Worm (Caenorhabditis elegans) whole organism, young adult: ENCODE measurements around the gene epn-1.

Source experiments
- B0336.3 ChIP-seq: fragments of 200-800 bp; sonication (Bioruptor generic); IDR thresholded peaks from 2 replicates; pipeline ENCODE4 v1.3.6; 2022; ENCODE audit warnings: missing genetic modification characterization, missing compliant biosample characterization
- C06A6.2 ChIP-seq: fragments of 200-800 bp; sonication (Bioruptor generic); conservative IDR thresholded peaks from 2 replicates; pipeline ENCODE4 v1.3.6; 2022; ENCODE audit warnings: missing genetic modification characterization, missing compliant biosample characterization
- F22D6.2 ChIP-seq: sonication (generic microtip); optimal IDR thresholded peaks from 2 replicates; lab custom pipeline; 2016; ENCODE audit warnings: mild to moderate bottlenecking, missing genetic modification characterization, missing compliant biosample characterization
- F23B12.7 ChIP-seq: sonication (generic microtip); optimal IDR thresholded peaks from 2 replicates; lab custom pipeline; 2017; ENCODE audit warnings: missing genetic modification characterization, mild to moderate bottlenecking, missing compliant biosample characterization, antibody characterized with exemption, moderate library complexity; ENCODE audit not compliant: insufficient read depth
- F37B4.10 ChIP-seq: fragments of 200-800 bp; sonication (Bioruptor generic); IDR thresholded peaks from 2 replicates; pipeline ENCODE4 v1.3.6; 2022; ENCODE audit warnings: missing genetic modification characterization, missing compliant biosample characterization
- Y67H2A.10 ChIP-seq: fragments of 200-800 bp; sonication (Bioruptor generic); conservative IDR thresholded peaks from 2 replicates; pipeline ENCODE4 v1.3.6; 2022; ENCODE audit warnings: missing genetic modification reagents, missing genetic modification characterization, missing compliant biosample characterization
- ZK185.1 ChIP-seq: sonication (generic microtip); optimal IDR thresholded peaks from 2 replicates; lab custom pipeline; 2016; ENCODE audit warnings: mild to moderate bottlenecking, missing genetic modification characterization, missing compliant biosample characterization; ENCODE audit not compliant: poor library complexity, severe bottlenecking
- ama-1 ChIP-seq, 3 experiments: fragments of 150-350 bp in 1 of 3; sonication (generic microtip) in 2 of 3; optimal IDR thresholded peaks; 2 replicates each; lab custom pipeline; 2014 to 2018; ENCODE audit warnings: missing biosample characterization in 2 of 3, missing genetic modification characterization in 2 of 3, missing genetic modification reagents in 2 of 3
- atf-7 ChIP-seq: sonication (generic microtip); optimal IDR thresholded peaks from 2 replicates; lab custom pipeline; 2017; ENCODE audit warnings: mild to moderate bottlenecking, missing genetic modification characterization, missing compliant biosample characterization
- cebp-1 ChIP-seq, 2 experiments: fragments of 200-800 bp in 1 of 2; sonication (Bioruptor generic) in 1 of 2; sonication (generic microtip) in 1 of 2; IDR thresholded peaks in 1 of 2; optimal IDR thresholded peaks in 1 of 2; 2 replicates each; pipeline versions ENCODE4 v1.3.6 to Lab custom; 2017 to 2022; ENCODE audit warnings: missing compliant biosample characterization in 2 of 2, missing genetic modification characterization in 2 of 2, mild to moderate bottlenecking in 1 of 2, missing genetic modification reagents in 1 of 2, moderate library complexity in 1 of 2
- ceh-40 ChIP-seq: fragments of 200-800 bp; sonication (Bioruptor generic); IDR thresholded peaks from 2 replicates; pipeline ENCODE4 v1.3.6; 2022; ENCODE audit warnings: missing genetic modification characterization, missing compliant biosample characterization
- ceh-91 ChIP-seq: fragments of 200-800 bp; sonication (Bioruptor generic); IDR thresholded peaks from 2 replicates; pipeline ENCODE4 v1.3.6; 2022; ENCODE audit warnings: missing genetic modification reagents, missing genetic modification characterization, missing compliant biosample characterization
- chd-7 ChIP-seq: sonication (generic microtip); optimal IDR thresholded peaks from 2 replicates; lab custom pipeline; 2016; ENCODE audit warnings: mild to moderate bottlenecking, missing genetic modification characterization, moderate library complexity, missing compliant biosample characterization
- die-1 ChIP-seq: sonication (generic microtip); optimal IDR thresholded peaks from 2 replicates; lab custom pipeline; 2016; ENCODE audit warnings: missing genotype, mild to moderate bottlenecking, missing genetic modification characterization, missing compliant biosample characterization
- dox-1 ChIP-seq: fragments of 200-800 bp; sonication (Bioruptor generic); IDR thresholded peaks from 2 replicates; pipeline ENCODE4 v1.3.6; 2022; ENCODE audit warnings: missing genetic modification reagents, missing genetic modification characterization, missing compliant biosample characterization
- egl-18 ChIP-seq: fragments of 200-800 bp; sonication (Bioruptor generic); IDR thresholded peaks from 2 replicates; pipeline ENCODE4 v1.3.6; 2022; ENCODE audit warnings: missing genetic modification reagents, missing genetic modification characterization, missing compliant biosample characterization
- egl-44 ChIP-seq: fragments of 200-800 bp; sonication (Bioruptor generic); IDR thresholded peaks from 2 replicates; pipeline ENCODE4 v1.3.6; 2022; ENCODE audit warnings: missing genetic modification reagents, missing genetic modification characterization, missing compliant biosample characterization
- egrh-3 ChIP-seq: fragments of 200-800 bp; sonication (Bioruptor generic); IDR thresholded peaks from 2 replicates; pipeline ENCODE4 v1.3.6; 2022; ENCODE audit warnings: missing genetic modification reagents, missing genetic modification characterization, missing compliant biosample characterization
- ets-4 ChIP-seq: fragments of 200-800 bp; sonication (Bioruptor generic); optimal IDR thresholded peaks from 2 replicates; lab custom pipeline; 2018; ENCODE audit warnings: mild to moderate bottlenecking, missing genetic modification characterization, missing compliant biosample characterization
- gei-17 ChIP-seq: fragments of 200-800 bp; sonication (Bioruptor generic); optimal IDR thresholded peaks from 2 replicates; lab custom pipeline; 2018; ENCODE audit warnings: mild to moderate bottlenecking, missing genetic modification characterization, missing compliant biosample characterization
- him-1 ChIP-seq: sonication (generic microtip); optimal IDR thresholded peaks from 2 replicates; lab custom pipeline; 2016; ENCODE audit warnings: missing genotype, missing genetic modification reagents, missing genetic modification characterization, missing compliant biosample characterization
- hmg-1.2 ChIP-seq: fragments of 200-800 bp; sonication (Bioruptor generic); IDR thresholded peaks from 2 replicates; pipeline ENCODE4 v1.3.6; 2022; ENCODE audit warnings: missing genetic modification reagents, missing genetic modification characterization, missing compliant biosample characterization
- lag-1 ChIP-seq: fragments of 200-800 bp; sonication (Bioruptor generic); IDR thresholded peaks from 2 replicates; pipeline ENCODE4 v1.3.6; 2022; ENCODE audit warnings: missing genetic modification reagents, missing genetic modification characterization, missing compliant biosample characterization
- let-607 ChIP-seq, 2 experiments: fragments of 200-800 bp in 1 of 2; sonication (Bioruptor generic) in 1 of 2; sonication (generic microtip) in 1 of 2; optimal IDR thresholded peaks; 2 replicates each; lab custom pipeline; 2016 to 2018; ENCODE audit warnings: mild to moderate bottlenecking in 2 of 2, missing compliant biosample characterization in 2 of 2, missing genetic modification characterization in 2 of 2, moderate library complexity in 2 of 2, missing genotype in 1 of 2
- lin-26 ChIP-seq: fragments of 200-800 bp; sonication (Bioruptor generic); IDR thresholded peaks from 2 replicates; pipeline ENCODE4 v1.3.6; 2022; ENCODE audit warnings: missing genetic modification reagents, missing genetic modification characterization, missing compliant biosample characterization
- lin-40 ChIP-seq: sonication (generic microtip); optimal IDR thresholded peaks from 2 replicates; lab custom pipeline; 2016; ENCODE audit warnings: missing genetic modification characterization, mild to moderate bottlenecking, missing compliant biosample characterization, missing genotype, missing genetic modification reagents
- lir-1 ChIP-seq: fragments of 200-800 bp; sonication (Bioruptor generic); conservative IDR thresholded peaks from 2 replicates; pipeline ENCODE4 v1.3.6; 2022; ENCODE audit warnings: missing genetic modification reagents, missing genetic modification characterization, missing compliant biosample characterization
- madf-10 ChIP-seq: sonication (generic microtip); optimal IDR thresholded peaks from 2 replicates; lab custom pipeline; 2016; ENCODE audit warnings: mild to moderate bottlenecking, missing genetic modification characterization, missing compliant biosample characterization
- mcd-1 ChIP-seq: fragments of 200-800 bp; sonication (Bioruptor generic); IDR thresholded peaks from 2 replicates; pipeline ENCODE4 v1.3.6; 2022; ENCODE audit warnings: missing genetic modification reagents, missing genetic modification characterization, missing compliant biosample characterization
- mes-4 ChIP-seq: sonication (generic microtip); optimal IDR thresholded peaks from 2 replicates; lab custom pipeline; 2016; ENCODE audit warnings: missing genotype, missing genetic modification characterization, missing compliant biosample characterization
- nhr-27 ChIP-seq: fragments of 200-800 bp; sonication (Bioruptor generic); optimal IDR thresholded peaks from 2 replicates; lab custom pipeline; 2018; ENCODE audit warnings: mild to moderate bottlenecking, missing genetic modification characterization, moderate library complexity, missing compliant biosample characterization
- nhr-80 ChIP-seq: sonication (generic microtip); optimal IDR thresholded peaks from 2 replicates; lab custom pipeline; 2016; ENCODE audit warnings: missing genetic modification characterization, missing compliant biosample characterization
- nhr-90 ChIP-seq: sonication (generic microtip); optimal IDR thresholded peaks from 2 replicates; lab custom pipeline; 2016; ENCODE audit warnings: missing genotype, mild to moderate bottlenecking, missing genetic modification characterization, missing compliant biosample characterization
- snpc-4 ChIP-seq, 5 experiments: fragments of 150-350 bp in 1 of 5; sonication (generic microtip) in 4 of 5; optimal IDR thresholded peaks; 2 replicates each; lab custom pipeline; 2014 to 2018; ENCODE audit warnings: missing genetic modification characterization in 5 of 5, missing biosample characterization in 3 of 5, antibody characterized with exemption in 2 of 5, mild to moderate bottlenecking in 2 of 5, missing compliant biosample characterization in 2 of 5, missing genotype in 2 of 5, moderate library complexity in 2 of 5, missing genetic modification reagents in 1 of 5
- somi-1 ChIP-seq: fragments of 200-800 bp; sonication (Bioruptor generic); optimal IDR thresholded peaks from 2 replicates; lab custom pipeline; 2018; ENCODE audit warnings: mild to moderate bottlenecking, missing genetic modification characterization, missing compliant biosample characterization
- tbp1 ChIP-seq: fragments of 200-800 bp; sonication (Bioruptor generic); optimal IDR thresholded peaks from 2 replicates; lab custom pipeline; 2018; ENCODE audit warnings: mild to moderate bottlenecking, missing genetic modification characterization, missing compliant biosample characterization
- unc-130 ChIP-seq: sonication (generic microtip); optimal IDR thresholded peaks from 2 replicates; lab custom pipeline; 2016; ENCODE audit warnings: missing genetic modification reagents, missing genetic modification characterization, missing compliant biosample characterization
- unc-62 ChIP-seq: fragments of 150-350 bp; optimal IDR thresholded peaks from 2 replicates; lab custom pipeline; 2014; ENCODE audit warnings: missing biosample characterization, missing genetic modification reagents, missing genetic modification characterization
- zfh-2 ChIP-seq: fragments of 200-800 bp; sonication (Bioruptor generic); conservative IDR thresholded peaks from 2 replicates; pipeline ENCODE4 v1.3.6; 2022; ENCODE audit warnings: missing genetic modification reagents, missing genetic modification characterization, missing compliant biosample characterization
- ztf-25 ChIP-seq: fragments of 200-800 bp; sonication (Bioruptor generic); IDR thresholded peaks from 2 replicates; pipeline ENCODE4 v1.3.6; 2022; ENCODE audit warnings: missing genetic modification reagents, missing genetic modification characterization, missing compliant biosample characterization
- ztf-26 ChIP-seq: sonication (generic microtip); optimal IDR thresholded peaks from 2 replicates; lab custom pipeline; 2017; ENCODE audit warnings: missing genetic modification characterization, missing compliant biosample characterization
- ztf-28 ChIP-seq: fragments of 200-800 bp; sonication (Bioruptor generic); IDR thresholded peaks from 2 replicates; pipeline ENCODE4 v1.3.6; 2022; ENCODE audit warnings: missing genetic modification reagents, missing genetic modification characterization, missing compliant biosample characterization

The epn-1 gene

DNA sequence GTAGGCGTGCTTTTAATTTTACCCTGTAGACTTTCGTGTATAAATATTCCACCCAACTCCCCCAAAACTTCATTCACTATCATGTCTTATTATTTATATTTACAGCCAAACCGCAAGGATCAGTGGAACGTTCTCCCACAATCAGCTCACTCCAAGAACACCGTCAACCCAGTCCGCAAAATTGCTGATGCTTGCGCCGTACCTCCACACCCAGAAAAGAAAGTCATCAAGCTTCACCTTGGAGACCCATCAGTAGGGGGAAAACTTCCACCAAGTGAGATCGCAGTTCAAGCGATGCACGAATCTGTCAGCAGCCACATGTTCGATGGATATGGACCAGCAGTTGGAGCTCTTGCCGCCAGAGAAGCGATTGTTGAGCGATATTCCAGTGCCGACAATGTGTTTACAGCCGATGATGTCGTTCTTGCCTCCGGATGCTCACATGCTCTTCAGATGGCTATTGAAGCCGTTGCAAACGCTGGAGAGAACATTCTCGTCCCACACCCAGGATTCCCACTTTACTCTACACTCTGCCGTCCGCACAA lies 27.0 kb downstream of the epn-1 start:
- TF ChIP-seq zfh-2 (GFP tag; lab: Robert Waterston, UW): peak; percentile 44; the same call in 1 of the 2 replicates
- no peak; the same call in 1 of the 2 replicates for TF ChIP-seq dox-1 (GFP tag; lab: Robert Waterston, UW)
- peak; percentile 81 for TF ChIP-seq ama-1 (optimal IDR thresholded peaks at IDR 0.05; lab: Kevin White, UChicago)
- TF ChIP-seq ama-1 (GFP tag; optimal IDR thresholded peaks at IDR 0.05; lab: Kevin White, UChicago): no peak
- peak; percentile 44 for TF ChIP-seq nhr-27 (tag; lab: Kevin White, UChicago)

DNA sequence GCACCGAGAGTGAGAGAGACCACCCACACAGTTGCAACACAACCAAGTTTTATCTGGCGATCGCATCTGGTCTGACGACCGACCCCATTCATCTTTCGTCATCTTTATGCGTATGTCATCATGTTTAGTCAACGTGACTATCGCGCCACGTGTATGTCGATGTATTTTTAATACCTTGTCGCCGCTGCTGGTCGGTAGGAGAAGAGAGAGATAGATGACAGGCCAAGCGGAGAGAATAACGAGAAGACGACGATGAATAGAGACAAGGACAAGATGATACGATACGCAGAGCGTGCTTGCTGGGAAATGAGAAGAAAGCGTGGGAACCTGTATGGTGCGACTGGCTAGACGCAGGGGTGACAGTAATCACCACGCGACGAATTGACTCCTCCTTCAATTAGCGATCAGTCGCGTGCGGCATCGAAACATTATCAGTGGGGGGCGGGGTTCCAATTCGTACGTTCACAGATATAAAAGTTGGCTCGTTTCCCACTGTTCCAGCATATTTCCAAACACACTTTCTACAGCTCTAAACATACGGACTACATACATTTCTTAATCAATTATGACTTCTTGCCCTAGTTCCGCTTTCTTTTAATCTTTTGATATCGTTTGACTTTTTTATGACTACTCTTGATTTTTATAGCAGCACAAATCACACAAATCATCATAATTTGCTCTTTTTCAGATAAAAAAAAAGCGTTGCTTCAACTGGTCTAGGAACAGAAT lies 27.8 kb downstream of the epn-1 start, which contains the start of gene tatn-1:
Gene tatn-1, plus strand, starts transcription at position 689 of the 729 bp plus-strand sequence.
- TF ChIP-seq him-1 (tag; lab: Kevin White, UChicago) (no peak), egl-44 (GFP tag; lab: Robert Waterston, UW) (peak; percentile 74; the same call in 1 of the 2 replicates), lin-40 (peak; percentile 72), mes-4 (tag; lab: Kevin White, UChicago) (no peak), nhr-90 (peak; percentile 32), F23B12.7 (tag; lab: Kevin White, UChicago) (no peak), let-607 (tag; optimal IDR thresholded peaks at IDR 0.05; lab: Kevin White, UChicago) (peak; percentile 61 to 90), ets-4 (GFP tag; lab: Kevin White, UChicago) (peak; percentile 90), madf-10 (tag; lab: Kevin White, UChicago) (peak; percentile 60), gei-17 (GFP tag; lab: Kevin White, UChicago) (peak; percentile 18), die-1 (tag; lab: Kevin White, UChicago) (peak; percentile 46), unc-62 (peak; percentile 84), zfh-2 (GFP tag; lab: Robert Waterston, UW) (peak; percentile 70; the same call in 1 of the 2 replicates), egrh-3 (GFP tag; lab: Robert Waterston, UW) (0 out of 2 replicates have a peak, but pooled peaks have one; percentile 19), unc-130 (GFP tag; lab: Kevin White, UChicago) (no peak), snpc-4 (GFP tag; optimal IDR thresholded peaks at IDR 0.05; lab: Kevin White, UChicago) (no peak), snpc-4 (tag; optimal IDR thresholded peaks at IDR 0.05; lab: Kevin White, UChicago) (peak in 2 of 4 experiments; percentile 37 to 62), mcd-1 (GFP tag; lab: Robert Waterston, UW) (peak; percentile 40; the same call in 1 of the 2 replicates), atf-7 (tag; lab: Kevin White, UChicago) (peak; percentile 94), lag-1 (no peak), ceh-91 (GFP tag; lab: Robert Waterston, UW) (no peak), F22D6.2 (tag; lab: Kevin White, UChicago) (peak; percentile 51), egl-18 (GFP tag; lab: Robert Waterston, UW) (no peak), ztf-25 (GFP tag; lab: Robert Waterston, UW) (no peak), ztf-26 (tag; lab: Kevin White, UChicago) (peak; percentile 86), somi-1 (GFP tag; lab: Kevin White, UChicago) (peak; percentile 59), nhr-80 (tag; lab: Kevin White, UChicago) (peak; percentile 99), F37B4.10 (GFP tag; lab: Robert Waterston, UW) (0 out of 2 replicates have a peak, but pooled peaks have one; percentile 66), tbp1 (GFP tag; lab: Kevin White, UChicago) (peak; percentile 42), ZK185.1 (tag; lab: Kevin White, UChicago) (peak; percentile 25), Y67H2A.10 (GFP tag; lab: Robert Waterston, UW) (no peak), C06A6.2 (GFP tag; lab: Robert Waterston, UW) (0 out of 2 replicates have a peak, but pooled peaks have one; percentile 56), cebp-1 (GFP tag; IDR thresholded peaks at IDR 0.05; lab: Robert Waterston, UW) (no peak), cebp-1 (tag; optimal IDR thresholded peaks at IDR 0.05; lab: Kevin White, UChicago) (peak; percentile 79), chd-7 (peak; percentile 26), ceh-40 (GFP tag; lab: Robert Waterston, UW) (no peak), lir-1 (GFP tag; lab: Robert Waterston, UW) (0 out of 2 replicates have a peak, but pooled peaks have one; percentile 9), B0336.3 (GFP tag; lab: Robert Waterston, UW) (peak; percentile 51; the same call in 1 of the 2 replicates), hmg-1.2 (GFP tag; lab: Robert Waterston, UW) (peak; percentile 53; the same call in 1 of the 2 replicates), ztf-28 (GFP tag; lab: Robert Waterston, UW) (no peak), lin-26 (GFP tag; lab: Robert Waterston, UW) (0 out of 2 replicates have a peak, but pooled peaks have one; percentile 21)
